Worm (Caenorhabditis elegans): ENCODE measurements around the gene C06E4.6.

Gene C06E4.6

ce11 chrIV:7236248-7236772, 21.8 kb downstream of the C06E4.6 start:
- TF ChIP-seq nhr-41 (GFP tag; IDR thresholded peaks at IDR 0.05), result no peak
- TF ChIP-seq php-3 (GFP tag; IDR thresholded peaks at IDR 0.05), result 0 out of 2 replicates have a peak, but pooled peaks have one; percentile 7
- no peak for TF ChIP-seq T26A8.4 (GFP tag; IDR thresholded peaks at IDR 0.05)
- TF ChIP-seq lsy-2 (tag; optimal IDR thresholded peaks at IDR 0.05), result peak in 1 of 2 experiments; percentile 26
- TF ChIP-seq nhr-48 (tag; optimal IDR thresholded peaks at IDR 0.05), result peak; percentile 31
- TF ChIP-seq hlh-11 (tag; optimal IDR thresholded peaks at IDR 0.05), result peak; percentile 20
- TF ChIP-seq pqm-1 (tag; optimal IDR thresholded peaks at IDR 0.05), result no peak
- TF ChIP-seq dpl-1 (GFP tag; optimal IDR thresholded peaks at IDR 0.05), result no peak
- peak in 1 of 2 experiments; percentile 17 for TF ChIP-seq unc-62 (GFP tag; optimal IDR thresholded peaks at IDR 0.05 in 1 of 2)
- no peak for TF ChIP-seq unc-62 (tag; optimal IDR thresholded peaks at IDR 0.05)
- TF ChIP-seq mxl-3 (GFP tag; optimal IDR thresholded peaks at IDR 0.05), result peak; percentile 52

- peak; percentile 77 for TF ChIP-seq hlh-11 (tag; optimal IDR thresholded peaks at IDR 0.05)
- no peak for TF ChIP-seq ces-1 (GFP tag; optimal IDR thresholded peaks at IDR 0.05)
- TF ChIP-seq lin-29 (GFP tag; IDR thresholded peaks at IDR 0.05), result no peak
- no peak for TF ChIP-seq daf-8 (GFP tag; IDR thresholded peaks at IDR 0.05)
- TF ChIP-seq madf-9 (GFP tag; conservative IDR thresholded peaks at IDR 0.05), result 0 out of 2 replicates have a peak, but pooled peaks have one; percentile 22
- TF ChIP-seq vab-7 (GFP tag; IDR thresholded peaks at IDR 0.05), result no peak
- peak; percentile 78 for TF ChIP-seq dve-1 (tag; optimal IDR thresholded peaks at IDR 0.05; ENCODE audit: insufficient read depth)
- no peak for TF ChIP-seq sdz-12 (GFP tag; optimal IDR thresholded peaks at IDR 0.05)
- no peak for TF ChIP-seq lin-38 (GFP tag; IDR thresholded peaks at IDR 0.05)
- no peak for TF ChIP-seq nhr-41 (GFP tag; IDR thresholded peaks at IDR 0.05)
- TF ChIP-seq gei-8 (GFP tag; optimal IDR thresholded peaks at IDR 0.05), result no peak
- no peak for TF ChIP-seq nhr-10 (tag; optimal IDR thresholded peaks at IDR 0.05)
- TF ChIP-seq pqm-1 (tag; optimal IDR thresholded peaks at IDR 0.05), result peak; percentile 96
- no peak for TF ChIP-seq cey-2 (tag; optimal IDR thresholded peaks at IDR 0.05; ENCODE audit: borderline replicate concordance, insufficient read depth)
- TF ChIP-seq nhr-42 (GFP tag; IDR thresholded peaks at IDR 0.05), result 0 out of 2 replicates have a peak, but pooled peaks have one; percentile 43
- TF ChIP-seq daf-16 (GFP tag; optimal IDR thresholded peaks at IDR 0.05), result peak in 1 of 2 experiments; percentile 43
- peak; percentile 18 for TF ChIP-seq daf-16 (tag; optimal IDR thresholded peaks at IDR 0.05)
- peak in 1 of 2 experiments; percentile 63 for TF ChIP-seq unc-62 (GFP tag; optimal IDR thresholded peaks at IDR 0.05 in 1 of 2)
- TF ChIP-seq unc-62 (tag; optimal IDR thresholded peaks at IDR 0.05), result no peak
- TF ChIP-seq F37D6.2 (tag; optimal IDR thresholded peaks at IDR 0.05), result peak; percentile 4
- no peak for TF ChIP-seq hif-1 (tag; optimal IDR thresholded peaks at IDR 0.05)
- TF ChIP-seq F10B5.3 (tag; optimal IDR thresholded peaks at IDR 0.05), result no peak
- TF ChIP-seq nhr-111 (GFP tag; optimal IDR thresholded peaks at IDR 0.05), result no peak
- peak; percentile 57 for TF ChIP-seq nhr-11 (tag; optimal IDR thresholded peaks at IDR 0.05)
- TF ChIP-seq T26A8.4 (GFP tag; IDR thresholded peaks at IDR 0.05), result 0 out of 2 replicates have a peak, but pooled peaks have one; percentile 41
- peak; percentile 46; the same call in 1 of the 2 replicates for TF ChIP-seq lin-1 (GFP tag; IDR thresholded peaks at IDR 0.05)
- TF ChIP-seq mdl-1 (tag; optimal IDR thresholded peaks at IDR 0.05), result peak in 1 of 2 experiments; percentile 19
- TF ChIP-seq saeg-2 (GFP tag; IDR thresholded peaks at IDR 0.05), result no peak
- TF ChIP-seq egl-43 (GFP tag; IDR thresholded peaks at IDR 0.05), result peak; percentile 75
- TF ChIP-seq aha-1 (tag), result peak; percentile 28
- TF ChIP-seq snpc-4 (tag; optimal IDR thresholded peaks at IDR 0.05), result no peak
- no peak for TF ChIP-seq lir-3 (tag; optimal IDR thresholded peaks at IDR 0.05)
- TF ChIP-seq dmd-6 (GFP tag; IDR thresholded peaks at IDR 0.05), result peak; percentile 69; the same call in 1 of the 2 replicates
- TF ChIP-seq dmd-8 (GFP tag; IDR thresholded peaks at IDR 0.05), result no peak
- peak; percentile 16 for TF ChIP-seq hlh-30 (tag; optimal IDR thresholded peaks at IDR 0.05; ENCODE audit: insufficient read depth)
- TF ChIP-seq nhr-25 (tag; optimal IDR thresholded peaks at IDR 0.05; ENCODE audit: borderline replicate concordance, insufficient read depth), result no peak
- no peak for TF ChIP-seq zag-1 (tag; optimal IDR thresholded peaks at IDR 0.05)
- TF ChIP-seq hmg-1.1 (GFP tag; IDR thresholded peaks at IDR 0.05), result peak; percentile 80
- TF ChIP-seq set-16 (GFP tag; IDR thresholded peaks at IDR 0.05), result no peak
- 0 out of 2 replicates have a peak, but pooled peaks have one; percentile 27 for TF ChIP-seq lim-7 (GFP tag; IDR thresholded peaks at IDR 0.05)
- peak; percentile 9 to 56 for TF ChIP-seq lsy-2 (tag; optimal IDR thresholded peaks at IDR 0.05)
- TF ChIP-seq mes-2 (tag; optimal IDR thresholded peaks at IDR 0.05; ENCODE audit: poor library complexity, severe bottlenecking), result peak; percentile 38
- no peak for TF ChIP-seq dpl-1 (GFP tag; optimal IDR thresholded peaks at IDR 0.05)
Measured at ce11 chrIV:7235382-7235917, 22.7 kb downstream of the C06E4.6 start.

All from whole organism, L4 larva.